Fruit fly (Drosophila melanogaster): ENCODE data around the gene Nrx-1.

Gene Nrx-1

dm6 chr3R:22487037-22487492, 18.8 kb downstream of the Nrx-1 start, which contains the start of gene Pfdn5 (continued):
- TF ChIP-seq dm (GFP tag; optimal IDR thresholded peaks at IDR 0.05) (peak; percentile 73), CG9609 (GFP tag; optimal IDR thresholded peaks at IDR 0.05) (no peak), CG8359 (GFP tag; optimal IDR thresholded peaks at IDR 0.05; ENCODE audit: borderline replicate concordance) (no peak), CG6254 (GFP tag; optimal IDR thresholded peaks at IDR 0.05) (no peak), mld (GFP tag; IDR thresholded peaks at IDR 0.05; ENCODE audit: partially characterized antibody) (peak; percentile 87), CG15696 (tag; optimal IDR thresholded peaks at IDR 0.05) (no peak), CG12155 (GFP tag; optimal IDR thresholded peaks at IDR 0.05) (peak; percentile 8), cato (GFP tag; optimal IDR thresholded peaks at IDR 0.05; ENCODE audit: borderline replicate concordance) (no peak), Awh (GFP tag; IDR thresholded peaks at IDR 0.05) (no peak), CG16779 (GFP tag; IDR thresholded peaks at IDR 0.05) (no peak), CG17612 (GFP tag; IDR thresholded peaks at IDR 0.05) (no peak), NC2α (GFP tag; optimal IDR thresholded peaks at IDR 0.05) (no peak), CG8089 (GFP tag; optimal IDR thresholded peaks at IDR 0.05) (no peak), CG4730 (GFP tag; IDR thresholded peaks at IDR 0.05) (no peak), wor (GFP tag; IDR thresholded peaks at IDR 0.05) (no peak), CG6765 (GFP tag; optimal IDR thresholded peaks at IDR 0.05) (no peak), NK7.1 (GFP tag; optimal IDR thresholded peaks at IDR 0.05) (no peak), CHES-1-like (GFP tag; optimal IDR thresholded peaks at IDR 0.05) (peak; percentile 26), nerfin-2 (GFP tag; IDR thresholded peaks at IDR 0.05; ENCODE audit: partially characterized antibody) (peak; percentile 91), Dll (GFP tag; IDR thresholded peaks at IDR 0.05; ENCODE audit: partially characterized antibody) (peak; percentile 80), dan (GFP tag; IDR thresholded peaks at IDR 0.05) (no peak), Meics (GFP tag; optimal IDR thresholded peaks at IDR 0.05) (no peak), eyg (GFP tag; optimal IDR thresholded peaks at IDR 0.05) (no peak), Tbp (GFP tag; optimal IDR thresholded peaks at IDR 0.05) (no peak), Gug (GFP tag; IDR thresholded peaks at IDR 0.05) (no peak), CG17912 (GFP tag; optimal IDR thresholded peaks at IDR 0.05) (no peak), zf30C (GFP tag; optimal IDR thresholded peaks at IDR 0.05) (no peak), ash1 (GFP tag; optimal IDR thresholded peaks at IDR 0.05) (no peak), Antp (GFP tag; optimal IDR thresholded peaks at IDR 0.05) (peak; percentile 1), CG2116 (GFP tag; optimal IDR thresholded peaks at IDR 0.05) (peak; percentile 98), CG13287 (GFP tag; IDR thresholded peaks at IDR 0.05; ENCODE audit: partially characterized antibody) (peak; percentile 87), CG2712 (tag; optimal IDR thresholded peaks at IDR 0.05) (no peak), sima (GFP tag; optimal IDR thresholded peaks at IDR 0.05) (no peak), HmgD (GFP tag; optimal IDR thresholded peaks at IDR 0.05) (peak; percentile 33), Hsf (GFP tag; optimal IDR thresholded peaks at IDR 0.05) (no peak), run (tag; optimal IDR thresholded peaks at IDR 0.05) (no peak), tx (GFP tag; optimal IDR thresholded peaks at IDR 0.05) (peak; percentile 12), CG9727 (GFP tag; optimal IDR thresholded peaks at IDR 0.05) (no peak), Hr39 (optimal IDR thresholded peaks at IDR 0.05) (no peak), Mad (GFP tag; optimal IDR thresholded peaks at IDR 0.05) (no peak), NC2β (GFP tag; optimal IDR thresholded peaks at IDR 0.05) (peak; percentile 1), Dip2 (GFP tag; IDR thresholded peaks at IDR 0.05) (no peak), bbx (GFP tag; IDR thresholded peaks at IDR 0.05; ENCODE audit: partially characterized antibody) (peak; percentile 82), CG12744 (GFP tag; optimal IDR thresholded peaks at IDR 0.05) (no peak), CG15479 (GFP tag; optimal IDR thresholded peaks at IDR 0.05) (no peak), Opbp (GFP tag; IDR thresholded peaks at IDR 0.05; ENCODE audit: partially characterized antibody) (peak; percentile 83), CG6683 (GFP tag; optimal IDR thresholded peaks at IDR 0.05) (no peak), Myb (GFP tag; optimal IDR thresholded peaks at IDR 0.05) (peak; percentile 76), pzg (GFP tag; optimal IDR thresholded peaks at IDR 0.05) (peak; percentile 93), Sry-δ (GFP tag; optimal IDR thresholded peaks at IDR 0.05) (peak; percentile 86), CG2120 (GFP tag; optimal IDR thresholded peaks at IDR 0.05) (peak; percentile 49), CG7556 (GFP tag; optimal IDR thresholded peaks at IDR 0.05) (no peak)

All from whole organism, embryonic.